Worm (Caenorhabditis elegans) whole organism, L4 larva: ENCODE measurements around the gene str-121.

ENCODE experiments used
- T26A8.4 ChIP-seq: fragments of 200-800 bp; sonication (Bioruptor generic); IDR thresholded peaks from 2 replicates; pipeline ENCODE4 v1.3.6; 2022; ENCODE audit warnings: missing genetic modification characterization, missing compliant biosample characterization
- ces-1 ChIP-seq: fragments of 150-350 bp; sonication (generic microtip); optimal IDR thresholded peaks from 4 replicates; lab custom pipeline; 2014; ENCODE audit warnings: missing biosample characterization, missing genetic modification reagents, missing genetic modification characterization

ce11 chrV:260334-260733 lies 5.8 kb upstream of the str-121 start:
- TF ChIP-seq T26A8.4 (GFP tag; lab: Robert Waterston, UW) (no peak), ces-1 (GFP tag; lab: Kevin White, UChicago) (no peak)
